Worm (Caenorhabditis elegans) whole organism, L4 larva: ENCODE results near the gene catp-6.

Experiments
- ces-1 ChIP-seq: fragments of 150-350 bp; sonication (generic microtip); optimal IDR thresholded peaks from 4 replicates; lab custom pipeline; 2014; ENCODE audit warnings: missing biosample characterization, missing genetic modification reagents, missing genetic modification characterization
- hif-1 ChIP-seq, 2 experiments: sonication (generic microtip); optimal IDR thresholded peaks; 2 replicates each; lab custom pipeline; 2016 to 2017; ENCODE audit warnings: missing compliant biosample characterization in 2 of 2, missing genetic modification characterization in 2 of 2, missing genetic modification reagents in 2 of 2, missing genotype in 2 of 2, mild to moderate bottlenecking in 1 of 2

DNA sequence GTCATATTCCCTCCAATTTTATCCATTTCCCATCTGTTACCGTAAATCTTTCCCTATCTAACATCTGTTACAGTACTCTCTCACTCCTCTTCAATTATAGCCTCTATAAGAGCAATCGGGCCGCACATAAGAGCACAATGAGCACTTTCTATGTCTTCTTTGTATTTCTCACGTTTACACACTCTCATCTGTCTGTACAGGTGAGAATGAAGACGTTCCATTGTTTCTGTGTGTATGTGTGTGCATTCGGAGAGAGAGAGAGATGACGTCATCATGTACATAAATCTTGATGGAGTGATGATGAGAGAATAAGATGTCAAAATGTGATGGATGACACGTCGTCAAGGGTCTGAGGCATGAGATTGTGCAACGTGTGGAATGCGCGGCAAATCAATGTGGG is 53.6 kb downstream of the catp-6 start:
- TF ChIP-seq hif-1 (tag; optimal IDR thresholded peaks at IDR 0.05; lab: Kevin White, UChicago) (no peak), ces-1 (no peak)
